Worm (Caenorhabditis elegans) whole organism, midembryonic: Measurements from ENCODE around the gene srd-1.

ENCODE experiments used
- T22C8.4 ChIP-seq: fragments of 200-800 bp; sonication (Bioruptor generic); IDR thresholded peaks from 2 replicates; pipeline ENCODE4 v1.3.6; 2022; ENCODE audit warnings: missing genetic modification characterization, missing compliant biosample characterization
- flt-1 ChIP-seq: fragments of 200-800 bp; sonication (Bioruptor generic); IDR thresholded peaks from 2 replicates; pipeline ENCODE4 v1.3.6; 2022; ENCODE audit warnings: missing genetic modification characterization, missing compliant biosample characterization
- klf-2 ChIP-seq: fragments of 200-800 bp; sonication (Bioruptor generic); conservative IDR thresholded peaks from 2 replicates; pipeline ENCODE4 v1.3.6; 2022; ENCODE audit warnings: missing genetic modification reagents, missing genetic modification characterization, missing compliant biosample characterization
- ref-1 ChIP-seq: fragments of 200-800 bp; sonication (Bioruptor generic); conservative IDR thresholded peaks from 2 replicates; pipeline ENCODE4 v1.3.6; 2022; ENCODE audit warnings: missing genetic modification reagents, missing genetic modification characterization, missing compliant biosample characterization
- ztf-23 ChIP-seq: fragments of 200-800 bp; sonication (Bioruptor generic); IDR thresholded peaks from 2 replicates; pipeline ENCODE4 v1.3.6; 2022; ENCODE audit warnings: missing genetic modification reagents, missing genetic modification characterization, missing compliant biosample characterization

DNA sequence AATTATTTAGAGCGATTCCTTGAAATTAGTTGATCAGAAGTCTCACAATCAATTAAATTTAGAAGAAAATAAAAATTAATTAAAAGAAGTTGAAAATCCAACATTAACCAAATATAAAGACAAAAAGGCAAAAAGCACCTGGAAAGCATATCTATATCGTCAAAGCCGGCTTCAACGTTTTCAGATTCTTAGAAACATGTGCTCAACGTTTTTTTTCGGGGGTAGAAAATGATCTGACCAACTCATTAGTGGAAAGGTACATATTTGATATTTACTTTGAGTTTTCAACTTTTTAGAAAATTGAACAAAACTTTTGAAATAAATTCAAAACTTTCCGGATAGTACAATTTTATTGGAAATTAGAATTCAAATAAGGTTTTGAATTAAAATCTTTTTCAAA, 49.7 kb downstream of the srd-1 start:
- TF ChIP-seq flt-1 = no peak
- TF ChIP-seq T22C8.4 (GFP tag; lab: Robert Waterston, UW) = no peak
- no peak for TF ChIP-seq ref-1 (GFP tag; lab: Robert Waterston, UW)
- TF ChIP-seq ztf-23 (GFP tag; lab: Robert Waterston, UW) = no peak
- TF ChIP-seq klf-2 = no peak
